Fruit fly (Drosophila melanogaster): ENCODE results near the gene Lcp65Ae.
"Not testable (repeated sequence)": the region's sequence is repeated elsewhere in the genome, so short reads cannot be mapped to it uniquely, and the experiment has no call there.

The Lcp65Ae gene

dm6 chr3L:6152531-6152930, 14.6 kb upstream of the Lcp65Ae start, which contains the start of gene Acp65Aa:
Gene Acp65Aa, minus strand, starts transcription at chr3L:6152745.
- TF ChIP-seq salr (GFP tag; optimal IDR thresholded peaks at IDR 0.05): no peak
- TF ChIP-seq OdsH (GFP tag; optimal IDR thresholded peaks at IDR 0.05): no peak
- no peak for TF ChIP-seq Hr38 (GFP tag; optimal IDR thresholded peaks at IDR 0.05)
- TF ChIP-seq Ets96B (tag; optimal IDR thresholded peaks at IDR 0.05): no peak
- no peak for TF ChIP-seq Lpt (GFP tag; optimal IDR thresholded peaks at IDR 0.05)
- TF ChIP-seq vri (GFP tag; optimal IDR thresholded peaks at IDR 0.05): no peak
- TF ChIP-seq Sox14 (GFP tag; optimal IDR thresholded peaks at IDR 0.05): no peak
- no peak for TF ChIP-seq CG34406 (GFP tag; optimal IDR thresholded peaks at IDR 0.05)
- TF ChIP-seq CG10669 (GFP tag; optimal IDR thresholded peaks at IDR 0.05): no peak
- TF ChIP-seq Hr39 (GFP tag; optimal IDR thresholded peaks at IDR 0.05): no peak
- TF ChIP-seq Gug (GFP tag; IDR thresholded peaks at IDR 0.05): no peak
- no peak for TF ChIP-seq CG31627 (GFP tag; optimal IDR thresholded peaks at IDR 0.05)
- TF ChIP-seq CG8319 (GFP tag; optimal IDR thresholded peaks at IDR 0.05): no peak
- TF ChIP-seq Eip75B (GFP tag; optimal IDR thresholded peaks at IDR 0.05): no peak
- no peak for TF ChIP-seq Eip93F (GFP tag; optimal IDR thresholded peaks at IDR 0.05)
- no peak for TF ChIP-seq CG8119 (GFP tag; IDR thresholded peaks at IDR 0.05)

- TF ChIP-seq eg (GFP tag; IDR thresholded peaks at IDR 0.05); fd85E (GFP tag; optimal IDR thresholded peaks at IDR 0.05); CG11762 (GFP tag; optimal IDR thresholded peaks at IDR 0.05; ENCODE audit: insufficient read depth): not testable (repeated sequence)
Measured at dm6 chr3L:6150757-6151354, 12.9 kb upstream of the Lcp65Ae start, which contains the start of the genes Cpr65Ax2 and Lcp65Aa. Gene Cpr65Ax2, minus strand, starts transcription at chr3L:6150857. Gene Lcp65Aa, plus strand, starts transcription at chr3L:6151304.

dm6 chr3L:6149248-6149647, 11.3 kb upstream of the Lcp65Ae start, which contains the start of gene Lcp65Ab1:
Gene Lcp65Ab1, plus strand, starts transcription at chr3L:6149548.
- TF ChIP-seq CG15336 (GFP tag; IDR thresholded peaks at IDR 0.05); vri (GFP tag; optimal IDR thresholded peaks at IDR 0.05); Blimp-1 (GFP tag; optimal IDR thresholded peaks at IDR 0.05): not testable (repeated sequence)

- not testable (repeated sequence) for TF ChIP-seq Met, CG32006, topi (GFP tag; optimal IDR thresholded peaks at IDR 0.05)
Measured at dm6 chr3L:6147887-6148286, 10.0 kb upstream of the Lcp65Ae start, which contains the start of gene Cpr65Ax1. Gene Cpr65Ax1, minus strand, starts transcription at chr3L:6147987.

dm6 chr3L:6146374-6146773, 8.5 kb upstream of the Lcp65Ae start, which contains the start of gene Lcp65Ab2:
Gene Lcp65Ab2, plus strand, starts transcription at chr3L:6146674.
- not testable (repeated sequence) for TF ChIP-seq esn, Eip75B, CG7368 (GFP tag; optimal IDR thresholded peaks at IDR 0.05)

dm6 chr3L:6144769-6145220, 6.9 kb upstream of the Lcp65Ae start, which contains the start of gene Lcp65Ac:
Gene Lcp65Ac, plus strand, starts transcription at chr3L:6144819.
- TF ChIP-seq acj6 (GFP tag; optimal IDR thresholded peaks at IDR 0.05) (no peak), CG1621 (tag; optimal IDR thresholded peaks at IDR 0.05) (no peak), net (GFP tag; optimal IDR thresholded peaks at IDR 0.05) (no peak), Gug (GFP tag; IDR thresholded peaks at IDR 0.05) (no peak)
